Worm (Caenorhabditis elegans): ENCODE data around the gene tsct-1.

tsct-1 gene

DNA sequence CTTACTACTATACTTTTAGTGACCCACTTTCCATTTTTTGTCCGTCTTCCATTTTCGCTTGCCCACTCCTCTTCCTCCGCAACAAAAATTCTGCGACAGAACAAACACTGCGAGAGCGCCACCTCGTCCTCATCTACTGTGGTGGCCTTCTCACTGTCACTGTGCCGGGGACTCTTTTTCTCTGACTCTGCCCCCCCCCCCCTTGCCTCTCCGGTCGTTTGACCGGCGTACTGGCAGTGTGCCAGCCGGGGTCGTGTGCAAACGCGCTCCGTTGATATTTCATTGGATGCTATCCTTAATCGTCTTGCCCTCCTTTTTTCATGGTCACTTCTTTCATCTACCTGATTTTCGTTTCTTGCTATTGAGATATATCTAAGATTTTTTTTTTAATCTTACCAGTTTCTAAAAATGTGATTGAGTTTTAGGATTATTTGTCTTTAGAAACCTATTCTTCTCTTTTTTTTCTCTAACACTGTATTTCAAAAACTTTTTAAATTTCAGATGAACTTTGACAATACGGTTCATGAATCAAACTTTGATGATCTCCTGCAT lies 46.6 kb downstream of the tsct-1 start, which contains the start of gene atf-6:
Gene atf-6, plus strand, starts transcription at position 502 of the 552 bp plus-strand sequence.
- no peak for TF ChIP-seq skn-1 (tag; optimal IDR thresholded peaks at IDR 0.05)
- TF ChIP-seq snpc-4 (tag; optimal IDR thresholded peaks at IDR 0.05), result peak; percentile 37
- TF ChIP-seq nhr-21 (tag; optimal IDR thresholded peaks at IDR 0.05), result peak; percentile 73
- TF ChIP-seq Y55F3AM.14 (GFP tag; optimal IDR thresholded peaks at IDR 0.05), result peak; percentile 64
- peak; percentile 76 for TF ChIP-seq ceh-16 (tag; optimal IDR thresholded peaks at IDR 0.05)
- peak in 1 of 2 experiments; percentile 77 for TF ChIP-seq lsy-2 (tag; optimal IDR thresholded peaks at IDR 0.05)
- TF ChIP-seq lin-13 (GFP tag; optimal IDR thresholded peaks at IDR 0.05), result peak; percentile 85
- TF ChIP-seq ztf-4 (tag; optimal IDR thresholded peaks at IDR 0.05), result peak; percentile 52
- TF ChIP-seq sma-9 (GFP tag; optimal IDR thresholded peaks at IDR 0.05), result peak; percentile 85
- TF ChIP-seq sma-9 (tag; optimal IDR thresholded peaks at IDR 0.05), result no peak
- TF ChIP-seq egl-27 (tag; optimal IDR thresholded peaks at IDR 0.05), result peak; percentile 40
- peak; percentile 76 for TF ChIP-seq unc-55 (GFP tag; optimal IDR thresholded peaks at IDR 0.05)
- TF ChIP-seq dmd-4 (tag; optimal IDR thresholded peaks at IDR 0.05), result no peak
- TF ChIP-seq nhr-237 (tag; optimal IDR thresholded peaks at IDR 0.05), result no peak
- peak; percentile 83 for TF ChIP-seq C34F6.9 (tag; optimal IDR thresholded peaks at IDR 0.05)
- peak; percentile 95 for TF ChIP-seq F13H6.1 (tag; optimal IDR thresholded peaks at IDR 0.05)
- TF ChIP-seq nhr-129 (tag; optimal IDR thresholded peaks at IDR 0.05), result peak; percentile 86
- TF ChIP-seq gmeb-1 (tag; optimal IDR thresholded peaks at IDR 0.05), result peak; percentile 71
- TF ChIP-seq fos-1 (tag; optimal IDR thresholded peaks at IDR 0.05), result peak; percentile 72
- TF ChIP-seq R02D3.7 (tag; optimal IDR thresholded peaks at IDR 0.05), result no peak
- no peak for TF ChIP-seq unc-39 (tag; optimal IDR thresholded peaks at IDR 0.05)
- TF ChIP-seq aly-2 (tag; optimal IDR thresholded peaks at IDR 0.05), result no peak
- TF ChIP-seq crh-2 (tag; optimal IDR thresholded peaks at IDR 0.05), result peak; percentile 84
- TF ChIP-seq nhr-6 (tag; optimal IDR thresholded peaks at IDR 0.05), result peak; percentile 31
- peak; percentile 52 for TF ChIP-seq ceh-82 (tag; optimal IDR thresholded peaks at IDR 0.05)
- TF ChIP-seq sma-3 (GFP tag; optimal IDR thresholded peaks at IDR 0.05), result peak; percentile 93
- no peak for TF ChIP-seq nhr-77 (tag; optimal IDR thresholded peaks at IDR 0.05)
- peak; percentile 85 for TF ChIP-seq mab-5 (tag; optimal IDR thresholded peaks at IDR 0.05)
- TF ChIP-seq nhr-12 (tag; optimal IDR thresholded peaks at IDR 0.05), result no peak
- TF ChIP-seq peb-1 (tag; optimal IDR thresholded peaks at IDR 0.05), result peak; percentile 67
- peak; percentile 77 for TF ChIP-seq sem-4 (tag; optimal IDR thresholded peaks at IDR 0.05)
- no peak for TF ChIP-seq alr-1 (tag; optimal IDR thresholded peaks at IDR 0.05)
- TF ChIP-seq nhr-25 (tag; optimal IDR thresholded peaks at IDR 0.05), result no peak
- peak; percentile 90 for TF ChIP-seq zag-1 (tag; optimal IDR thresholded peaks at IDR 0.05)
- TF ChIP-seq lin-11 (tag; optimal IDR thresholded peaks at IDR 0.05), result peak; percentile 61
- TF ChIP-seq mdl-1 (tag; optimal IDR thresholded peaks at IDR 0.05), result peak; percentile 29 to 79
- no peak for TF ChIP-seq ZK546.5 (tag; optimal IDR thresholded peaks at IDR 0.05)
- TF ChIP-seq ama-1 (optimal IDR thresholded peaks at IDR 0.05), result no peak
- TF ChIP-seq blmp-1 (tag; optimal IDR thresholded peaks at IDR 0.05; ENCODE audit: insufficient read depth), result peak; percentile 41

DNA sequence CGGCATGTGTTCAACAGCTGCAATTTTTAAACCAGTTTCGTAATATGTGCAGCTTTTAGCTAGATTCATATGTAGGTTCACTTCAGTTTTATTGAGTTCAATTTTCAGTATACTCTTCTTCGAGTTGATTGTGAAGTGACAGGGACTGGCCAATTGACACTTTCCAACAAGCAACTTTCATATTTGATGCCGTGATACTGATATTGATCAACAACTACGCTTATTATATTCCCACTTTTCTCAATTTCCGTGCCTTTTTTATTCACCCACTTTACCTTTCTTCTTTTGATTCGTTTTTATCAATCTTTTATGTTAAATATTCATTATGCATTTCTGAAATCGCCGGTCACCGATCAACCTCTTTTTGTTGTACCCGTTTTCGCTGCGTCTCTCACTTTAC lies 50.2 kb downstream of the tsct-1 start:
- no peak for TF ChIP-seq fos-1 (tag; optimal IDR thresholded peaks at IDR 0.05)
- no peak for TF ChIP-seq sma-3 (GFP tag; optimal IDR thresholded peaks at IDR 0.05)
- no peak for TF ChIP-seq snpc-4 (tag; optimal IDR thresholded peaks at IDR 0.05)
- TF ChIP-seq gmeb-1 (tag; optimal IDR thresholded peaks at IDR 0.05), result no peak
- no peak for TF ChIP-seq R02D3.7 (tag; optimal IDR thresholded peaks at IDR 0.05)
- no peak for TF ChIP-seq ZK546.5 (tag; optimal IDR thresholded peaks at IDR 0.05)
- no peak for TF ChIP-seq mdl-1 (tag; optimal IDR thresholded peaks at IDR 0.05)

DNA sequence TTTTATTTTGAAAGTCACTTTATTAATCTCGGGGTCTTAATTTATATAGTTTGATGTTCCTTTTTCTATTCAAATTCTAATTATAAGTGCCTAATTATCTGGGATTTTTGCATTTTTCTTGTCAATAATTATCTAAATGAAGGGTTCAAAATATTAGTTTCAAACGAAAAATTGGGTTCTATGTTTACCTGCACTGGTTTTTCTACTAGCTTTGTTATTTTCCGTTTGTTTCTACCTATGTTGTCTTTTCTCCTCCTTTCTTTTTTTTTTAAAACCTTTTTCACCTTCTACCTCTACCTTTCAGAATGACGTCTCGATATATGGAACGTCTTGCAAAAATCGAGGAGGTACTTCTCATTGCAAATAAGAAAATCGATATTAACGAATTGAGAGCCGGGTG lies 50.9 kb downstream of the tsct-1 start, which contains the start of gene tbc-13:
Gene tbc-13, plus strand, starts transcription at position 301 of the 400 bp plus-strand sequence.
- TF ChIP-seq ceh-16 (tag; optimal IDR thresholded peaks at IDR 0.05) (no peak), sma-3 (GFP tag; optimal IDR thresholded peaks at IDR 0.05) (no peak), nhr-237 (tag; optimal IDR thresholded peaks at IDR 0.05) (no peak), ama-1 (optimal IDR thresholded peaks at IDR 0.05) (no peak), ztf-4 (tag; optimal IDR thresholded peaks at IDR 0.05) (no peak), elt-1 (tag; optimal IDR thresholded peaks at IDR 0.05) (no peak), C34F6.9 (tag; optimal IDR thresholded peaks at IDR 0.05) (no peak), mdl-1 (tag; optimal IDR thresholded peaks at IDR 0.05) (no peak), unc-55 (GFP tag; optimal IDR thresholded peaks at IDR 0.05) (no peak), peb-1 (tag; optimal IDR thresholded peaks at IDR 0.05) (no peak), elt-3 (tag; optimal IDR thresholded peaks at IDR 0.05) (no peak), nhr-10 (tag; optimal IDR thresholded peaks at IDR 0.05) (no peak), lin-13 (GFP tag; optimal IDR thresholded peaks at IDR 0.05) (no peak), fos-1 (tag; optimal IDR thresholded peaks at IDR 0.05) (no peak), egl-27 (tag; optimal IDR thresholded peaks at IDR 0.05) (no peak), nhr-6 (tag; optimal IDR thresholded peaks at IDR 0.05) (no peak), R02D3.7 (tag; optimal IDR thresholded peaks at IDR 0.05) (no peak), alr-1 (tag; optimal IDR thresholded peaks at IDR 0.05) (no peak)
